Worm (Caenorhabditis elegans) whole organism, mixed stage, embryonic: Measurements from ENCODE around the gene glb-24.

ENCODE experiments used
- ceh-43 ChIP-seq: fragments of 200-800 bp; sonication (Bioruptor generic); optimal IDR thresholded peaks from 2 replicates; lab custom pipeline; 2018; ENCODE audit warnings: mild to moderate bottlenecking, missing genetic modification characterization, moderate library complexity, missing compliant biosample characterization
- ces-1 ChIP-seq: fragments of 150-350 bp; optimal IDR thresholded peaks from 2 replicates; lab custom pipeline; 2014; ENCODE audit warnings: missing biosample characterization, missing genetic modification reagents, missing genetic modification characterization
- elt-3 ChIP-seq: fragments of 150-350 bp; optimal IDR thresholded peaks from 2 replicates; lab custom pipeline; 2014; ENCODE audit warnings: missing biosample characterization, missing genetic modification characterization
- lin-13 ChIP-seq: fragments of 150-350 bp; optimal IDR thresholded peaks from 2 replicates; lab custom pipeline; 2014; ENCODE audit warnings: missing biosample characterization, missing genetic modification characterization
- lin-32 ChIP-seq: fragments of 200-800 bp; sonication (Bioruptor generic); optimal IDR thresholded peaks from 2 replicates; lab custom pipeline; 2018; ENCODE audit warnings: mild to moderate bottlenecking, missing genetic modification characterization, missing compliant biosample characterization
- lsy-2 ChIP-seq: fragments of 150-350 bp; optimal IDR thresholded peaks from 2 replicates; lab custom pipeline; 2014; ENCODE audit warnings: missing biosample characterization, missing genetic modification characterization
- mep-1 ChIP-seq: fragments of 150-350 bp; optimal IDR thresholded peaks from 2 replicates; lab custom pipeline; 2017; ENCODE audit warnings: missing biosample characterization, missing genetic modification reagents, missing genetic modification characterization, inconsistent platforms
- nhr-28 ChIP-seq: fragments of 150-350 bp; optimal IDR thresholded peaks from 2 replicates; lab custom pipeline; 2014; ENCODE audit warnings: missing biosample characterization, missing genetic modification characterization
- snpc-4 ChIP-seq: fragments of 150-350 bp; optimal IDR thresholded peaks from 2 replicates; lab custom pipeline; 2014; ENCODE audit warnings: missing biosample characterization, missing genetic modification characterization
- unc-39 ChIP-seq: fragments of 150-350 bp; optimal IDR thresholded peaks from 2 replicates; lab custom pipeline; 2014; ENCODE audit warnings: missing biosample characterization, missing genetic modification characterization

DNA sequence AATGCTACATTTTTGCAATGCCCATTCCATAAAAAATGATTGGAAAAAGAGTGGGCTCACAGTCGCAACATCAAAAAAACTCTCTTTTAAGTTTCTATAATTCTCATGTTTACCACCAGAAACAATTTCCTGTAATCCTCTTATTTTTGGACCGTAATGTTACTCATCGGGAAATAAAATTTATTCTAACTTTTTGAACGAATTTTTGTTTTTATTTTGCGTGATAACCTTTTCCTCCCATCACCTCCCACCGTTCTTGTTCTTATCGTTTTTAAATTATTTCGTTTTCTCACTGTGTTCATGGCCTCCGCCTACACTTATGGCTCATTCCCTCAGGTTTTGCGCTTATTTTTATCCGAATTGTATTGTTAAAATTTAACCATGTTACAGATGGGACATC is 26.6 kb downstream of the glb-24 start, which contains the start of gene anp-1:
- no peak for TF ChIP-seq lsy-2 (tag; lab: Kevin White, UChicago)
- TF ChIP-seq elt-3 (tag; lab: Kevin White, UChicago) = no peak
- no peak for TF ChIP-seq unc-39 (tag; lab: Kevin White, UChicago)
- TF ChIP-seq nhr-28 = no peak
- no peak for TF ChIP-seq lin-32 (GFP tag; lab: Kevin White, UChicago)
- TF ChIP-seq mep-1 (tag; lab: Kevin White, UChicago) = no peak
- TF ChIP-seq snpc-4 (tag; lab: Kevin White, UChicago) = no peak
- TF ChIP-seq ceh-43 (GFP tag; lab: Kevin White, UChicago) = no peak
- TF ChIP-seq lin-13 (tag; lab: Kevin White, UChicago) = no peak
- TF ChIP-seq ces-1 (GFP tag; lab: Kevin White, UChicago) = no peak
